Fruit fly (Drosophila melanogaster): ENCODE results near the gene Syx17.

- TF ChIP-seq CG33213 (GFP tag; optimal IDR thresholded peaks at IDR 0.05) (no peak), crp (GFP tag; optimal IDR thresholded peaks at IDR 0.05) (no peak), Bteb2 (GFP tag; optimal IDR thresholded peaks at IDR 0.05) (no peak), slou (GFP tag; optimal IDR thresholded peaks at IDR 0.05) (no peak), Hr39 (optimal IDR thresholded peaks at IDR 0.05) (no peak)
Observed at dm6 chr3L:4397874-4398273, 5.4 kb upstream of the Syx17 start.
